Fruit fly (Drosophila melanogaster): Measurements from ENCODE around the gene CG5078.

The CG5078 gene

DNA sequence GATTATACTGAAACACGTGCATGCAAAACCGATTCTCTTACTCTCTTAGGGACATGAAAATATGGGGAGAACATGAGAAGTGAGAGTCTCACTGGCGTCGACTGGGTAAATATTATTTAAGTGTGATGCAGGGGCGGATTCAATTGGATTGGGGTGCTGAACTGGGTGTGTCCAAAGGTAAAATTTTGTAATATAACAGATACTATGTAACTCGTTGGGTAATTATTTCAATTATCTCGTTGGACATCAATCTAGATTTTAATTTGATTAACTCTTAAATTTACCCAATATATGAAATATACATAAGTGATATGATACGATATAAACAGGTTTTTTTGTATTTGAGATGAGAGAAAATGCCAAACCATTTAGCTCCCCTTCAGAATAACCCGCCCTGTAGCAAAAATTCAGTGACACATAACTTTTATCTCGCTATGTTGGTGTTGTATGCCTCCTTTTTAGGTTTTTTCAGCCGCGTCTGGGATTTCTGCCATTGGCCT lies 2.4 kb downstream of the CG5078 start (continued):
- TF ChIP-seq CG5245 (GFP tag; optimal IDR thresholded peaks at IDR 0.05): peak; percentile 91
- TF ChIP-seq CG8765 (GFP tag; IDR thresholded peaks at IDR 0.05): peak; percentile 84; the same call in 1 of the 2 replicates
- peak; percentile 95 for TF ChIP-seq CG12659 (GFP tag; optimal IDR thresholded peaks at IDR 0.05)
- TF ChIP-seq Eip74EF (GFP tag; optimal IDR thresholded peaks at IDR 0.05): peak in 1 of 2 experiments; percentile 85
- TF ChIP-seq eve (GFP tag; optimal IDR thresholded peaks at IDR 0.05): peak in 1 of 2 experiments; percentile 80
- TF ChIP-seq YL-1 (GFP tag; optimal IDR thresholded peaks at IDR 0.05): peak; percentile 63
- TF ChIP-seq Nf-YB (GFP tag; optimal IDR thresholded peaks at IDR 0.05): peak; percentile 79
- peak; percentile 85; the same call in 2 of the 3 replicates for TF ChIP-seq otp (GFP tag; IDR thresholded peaks at IDR 0.05)
- peak; percentile 89 for TF ChIP-seq mirr (GFP tag; optimal IDR thresholded peaks at IDR 0.05)
- TF ChIP-seq Scr (GFP tag; IDR thresholded peaks at IDR 0.05; ENCODE audit: partially characterized antibody): peak; percentile 52
- TF ChIP-seq bigmax (GFP tag; optimal IDR thresholded peaks at IDR 0.05): peak; percentile 30
- TF ChIP-seq BtbVII (GFP tag; optimal IDR thresholded peaks at IDR 0.05): peak; percentile 94
- TF ChIP-seq CG12155 (GFP tag; optimal IDR thresholded peaks at IDR 0.05): peak; percentile 96
- peak; percentile 91 for TF ChIP-seq Bteb2 (GFP tag; optimal IDR thresholded peaks at IDR 0.05)
- peak; percentile 75 for TF ChIP-seq CG6654 (GFP tag; optimal IDR thresholded peaks at IDR 0.05)
- peak; percentile 87 for TF ChIP-seq CG31441 (GFP tag; IDR thresholded peaks at IDR 0.05)
- peak; percentile 52; the same call in 1 of the 3 replicates for TF ChIP-seq CG34224 (GFP tag; IDR thresholded peaks at IDR 0.05; ENCODE audit: partially characterized antibody)
- peak; percentile 94 for TF ChIP-seq Dek (tag; optimal IDR thresholded peaks at IDR 0.05)
- peak; percentile 81 for TF ChIP-seq lbe (GFP tag; optimal IDR thresholded peaks at IDR 0.05)
- peak; percentile 86 for TF ChIP-seq abd-A (tag; optimal IDR thresholded peaks at IDR 0.05)
- TF ChIP-seq CG4820 (GFP tag; optimal IDR thresholded peaks at IDR 0.05): peak; percentile 90
- peak; percentile 98 for TF ChIP-seq Dbx (GFP tag; IDR thresholded peaks at IDR 0.05)
- peak; percentile 36; the same call in 1 of the 2 replicates for TF ChIP-seq CG43689 (GFP tag; IDR thresholded peaks at IDR 0.05)
- TF ChIP-seq pb (GFP tag; optimal IDR thresholded peaks at IDR 0.05): peak; percentile 78
- no peak for TF ChIP-seq zen2 (GFP tag; IDR thresholded peaks at IDR 0.05; ENCODE audit: partially characterized antibody)
- peak; percentile 69; the same call in 2 of the 3 replicates for TF ChIP-seq Opbp (GFP tag; IDR thresholded peaks at IDR 0.05; ENCODE audit: partially characterized antibody)
- TF ChIP-seq wor (GFP tag; IDR thresholded peaks at IDR 0.05): peak; percentile 42; the same call in 1 of the 2 replicates
- no peak for TF ChIP-seq br (optimal IDR thresholded peaks at IDR 0.05)
- peak; percentile 56 for TF ChIP-seq tap (tag; optimal IDR thresholded peaks at IDR 0.05)
- peak; percentile 88 for TF ChIP-seq unpg (GFP tag; optimal IDR thresholded peaks at IDR 0.05)
- peak; percentile 92 for TF ChIP-seq CG6813 (GFP tag; optimal IDR thresholded peaks at IDR 0.05)
- peak; percentile 78 for TF ChIP-seq slou (GFP tag; optimal IDR thresholded peaks at IDR 0.05)
- no peak for TF ChIP-seq hth (optimal IDR thresholded peaks at IDR 0.05)
- TF ChIP-seq chm (GFP tag; IDR thresholded peaks at IDR 0.05): peak; percentile 92
- TF ChIP-seq Ets65A (GFP tag): peak; percentile 99
- peak; percentile 94 to 95 for TF ChIP-seq Pdp1 (GFP tag; optimal IDR thresholded peaks at IDR 0.05)
- TF ChIP-seq sisA (GFP tag; IDR thresholded peaks at IDR 0.05): peak; percentile 90
- TF ChIP-seq Antp (GFP tag; optimal IDR thresholded peaks at IDR 0.05): peak; percentile 89
- peak; percentile 78 for TF ChIP-seq dan (GFP tag; IDR thresholded peaks at IDR 0.05)
- TF ChIP-seq zen (tag; optimal IDR thresholded peaks at IDR 0.05): peak; percentile 83
- peak; percentile 96 for TF ChIP-seq Dip3 (GFP tag; optimal IDR thresholded peaks at IDR 0.05)
- TF ChIP-seq jumu (GFP tag; optimal IDR thresholded peaks at IDR 0.05): peak; percentile 79
- TF ChIP-seq ssp (GFP tag; IDR thresholded peaks at IDR 0.05): peak; percentile 86
- TF ChIP-seq CG7556 (GFP tag; optimal IDR thresholded peaks at IDR 0.05): peak; percentile 93
- TF ChIP-seq CG17912 (GFP tag; optimal IDR thresholded peaks at IDR 0.05): peak; percentile 20
- TF ChIP-seq toy (GFP tag; IDR thresholded peaks at IDR 0.05): no peak; the same call in 1 of the 2 replicates
- TF ChIP-seq slbo (GFP tag; IDR thresholded peaks at IDR 0.05): peak; percentile 98
- TF ChIP-seq ERR (GFP tag; optimal IDR thresholded peaks at IDR 0.05): peak; percentile 90
- peak; percentile 96 for TF ChIP-seq Taf1 (GFP tag; IDR thresholded peaks at IDR 0.05)
- peak; percentile 72 for TF ChIP-seq CG3838 (GFP tag; optimal IDR thresholded peaks at IDR 0.05)
